Worm (Caenorhabditis elegans) whole organism, young adult: ENCODE measurements around the gene wdr-46.

Experiments used
- C17E4.6 ChIP-seq: fragments of 200-800 bp; sonication (Bioruptor generic); IDR thresholded peaks from 2 replicates; pipeline ENCODE4 v1.3.6; 2022; ENCODE audit warnings: missing genetic modification reagents, missing genetic modification characterization, missing compliant biosample characterization
- F10E7.11 ChIP-seq: sonication (generic microtip); optimal IDR thresholded peaks from 2 replicates; lab custom pipeline; 2017; ENCODE audit warnings: mild to moderate bottlenecking, missing genetic modification characterization, moderate library complexity, missing compliant biosample characterization
- F33H1.4 ChIP-seq: fragments of 200-800 bp; sonication (Bioruptor generic); IDR thresholded peaks from 2 replicates; pipeline ENCODE4 v1.3.6; 2022; ENCODE audit warnings: missing genetic modification reagents, missing genetic modification characterization, missing compliant biosample characterization
- F55B11.4 ChIP-seq: sonication (generic microtip); optimal IDR thresholded peaks from 2 replicates; lab custom pipeline; 2016; ENCODE audit warnings: missing compliant biosample characterization, missing genetic modification characterization, borderline replicate concordance; ENCODE audit not compliant: insufficient read depth
- F57C9.4 ChIP-seq: sonication (generic microtip); optimal IDR thresholded peaks from 2 replicates; lab custom pipeline; 2017; ENCODE audit warnings: mild to moderate bottlenecking, missing genetic modification characterization, missing compliant biosample characterization
- K11D2.4 ChIP-seq: fragments of 200-800 bp; sonication (Bioruptor generic); IDR thresholded peaks from 2 replicates; pipeline ENCODE4 v1.3.6; 2022; ENCODE audit warnings: missing genetic modification reagents, missing genetic modification characterization, missing compliant biosample characterization
- Y53G8AR.9 ChIP-seq: fragments of 200-800 bp; sonication (Bioruptor generic); conservative IDR thresholded peaks from 2 replicates; pipeline ENCODE4 v1.3.6; 2022; ENCODE audit warnings: missing genetic modification reagents, missing genetic modification characterization, missing compliant biosample characterization
- Y67H2A.10 ChIP-seq: fragments of 200-800 bp; sonication (Bioruptor generic); conservative IDR thresholded peaks from 2 replicates; pipeline ENCODE4 v1.3.6; 2022; ENCODE audit warnings: missing genetic modification reagents, missing genetic modification characterization, missing compliant biosample characterization
- ZK185.1 ChIP-seq: sonication (generic microtip); optimal IDR thresholded peaks from 2 replicates; lab custom pipeline; 2016; ENCODE audit warnings: mild to moderate bottlenecking, missing genetic modification characterization, missing compliant biosample characterization; ENCODE audit not compliant: poor library complexity, severe bottlenecking
- aptf-2 ChIP-seq: fragments of 200-800 bp; sonication (Bioruptor generic); conservative IDR thresholded peaks from 2 replicates; pipeline ENCODE4 v1.3.6; 2022; ENCODE audit warnings: missing genetic modification reagents, missing genetic modification characterization, missing compliant biosample characterization
- ccch-3 ChIP-seq: fragments of 200-800 bp; sonication (Bioruptor generic); optimal IDR thresholded peaks from 2 replicates; lab custom pipeline; 2018; ENCODE audit warnings: mild to moderate bottlenecking, missing genetic modification characterization, missing compliant biosample characterization
- cebp-1 ChIP-seq, 2 experiments: fragments of 200-800 bp in 1 of 2; sonication (Bioruptor generic) in 1 of 2; sonication (generic microtip) in 1 of 2; IDR thresholded peaks in 1 of 2; optimal IDR thresholded peaks in 1 of 2; 2 replicates each; pipeline versions ENCODE4 v1.3.6 to Lab custom; 2017 to 2022; ENCODE audit warnings: missing compliant biosample characterization in 2 of 2, missing genetic modification characterization in 2 of 2, mild to moderate bottlenecking in 1 of 2, missing genetic modification reagents in 1 of 2, moderate library complexity in 1 of 2
- cebp-2 ChIP-seq: fragments of 200-800 bp; sonication (Bioruptor generic); IDR thresholded peaks from 2 replicates; pipeline ENCODE4 v1.3.6; 2022; ENCODE audit warnings: missing genetic modification characterization, missing compliant biosample characterization
- ceh-79 ChIP-seq: sonication (generic microtip); optimal IDR thresholded peaks from 2 replicates; lab custom pipeline; 2017; ENCODE audit warnings: mild to moderate bottlenecking, missing genetic modification characterization, missing compliant biosample characterization
- dpl-1 ChIP-seq: fragments of 150-350 bp; optimal IDR thresholded peaks from 2 replicates; lab custom pipeline; 2014; ENCODE audit warnings: missing biosample characterization, missing genetic modification reagents, missing genetic modification characterization
- efl-1 ChIP-seq: fragments of 150-350 bp; optimal IDR thresholded peaks from 2 replicates; lab custom pipeline; 2014; ENCODE audit warnings: missing biosample characterization, missing genetic modification reagents, missing genetic modification characterization
- egl-18 ChIP-seq: fragments of 200-800 bp; sonication (Bioruptor generic); IDR thresholded peaks from 2 replicates; pipeline ENCODE4 v1.3.6; 2022; ENCODE audit warnings: missing genetic modification reagents, missing genetic modification characterization, missing compliant biosample characterization
- egrh-3 ChIP-seq: fragments of 200-800 bp; sonication (Bioruptor generic); IDR thresholded peaks from 2 replicates; pipeline ENCODE4 v1.3.6; 2022; ENCODE audit warnings: missing genetic modification reagents, missing genetic modification characterization, missing compliant biosample characterization
- ekl-4 ChIP-seq: fragments of 200-800 bp; sonication (Bioruptor generic); IDR thresholded peaks from 2 replicates; pipeline ENCODE4 v1.3.6; 2022; ENCODE audit warnings: missing genetic modification reagents, missing genetic modification characterization, missing compliant biosample characterization
- hlh-26 ChIP-seq: fragments of 200-800 bp; sonication (Bioruptor generic); conservative IDR thresholded peaks from 2 replicates; pipeline ENCODE4 v1.3.6; 2022; ENCODE audit warnings: missing genetic modification reagents, missing genetic modification characterization, missing compliant biosample characterization
- hmg-20 ChIP-seq: fragments of 200-800 bp; sonication (Bioruptor generic); IDR thresholded peaks from 2 replicates; pipeline ENCODE4 v1.3.6; 2022; ENCODE audit warnings: missing genetic modification reagents, missing genetic modification characterization, missing compliant biosample characterization
- hsf-1 ChIP-seq: fragments of 200-800 bp; sonication (Bioruptor generic); IDR thresholded peaks from 2 replicates; pipeline ENCODE4 v1.3.6; 2022; ENCODE audit warnings: missing genetic modification reagents, missing genetic modification characterization, missing compliant biosample characterization
- lag-1 ChIP-seq: fragments of 200-800 bp; sonication (Bioruptor generic); IDR thresholded peaks from 2 replicates; pipeline ENCODE4 v1.3.6; 2022; ENCODE audit warnings: missing genetic modification reagents, missing genetic modification characterization, missing compliant biosample characterization
- let-526 ChIP-seq: fragments of 200-800 bp; sonication (Bioruptor generic); IDR thresholded peaks from 2 replicates; pipeline ENCODE4 v1.3.6; 2022; ENCODE audit warnings: missing genetic modification reagents, missing genetic modification characterization, missing compliant biosample characterization
- lin-26 ChIP-seq: fragments of 200-800 bp; sonication (Bioruptor generic); IDR thresholded peaks from 2 replicates; pipeline ENCODE4 v1.3.6; 2022; ENCODE audit warnings: missing genetic modification reagents, missing genetic modification characterization, missing compliant biosample characterization
- lin-40 ChIP-seq: sonication (generic microtip); optimal IDR thresholded peaks from 2 replicates; lab custom pipeline; 2016; ENCODE audit warnings: missing genetic modification characterization, mild to moderate bottlenecking, missing compliant biosample characterization, missing genotype, missing genetic modification reagents
- lsy-27 ChIP-seq: sonication (generic microtip); optimal IDR thresholded peaks from 2 replicates; lab custom pipeline; 2017; ENCODE audit warnings: missing genetic modification characterization, mild to moderate bottlenecking, missing compliant biosample characterization, antibody characterized with exemption, missing genotype, borderline replicate concordance; ENCODE audit not compliant: insufficient read depth
- madf-10 ChIP-seq: sonication (generic microtip); optimal IDR thresholded peaks from 2 replicates; lab custom pipeline; 2016; ENCODE audit warnings: mild to moderate bottlenecking, missing genetic modification characterization, missing compliant biosample characterization
- madf-3 ChIP-seq: fragments of 200-800 bp; sonication (Bioruptor generic); IDR thresholded peaks from 2 replicates; pipeline ENCODE4 v1.3.6; 2022; ENCODE audit warnings: missing genetic modification reagents, missing genetic modification characterization, missing compliant biosample characterization
- mel-28 ChIP-seq: sonication (generic microtip); optimal IDR thresholded peaks from 2 replicates; lab custom pipeline; 2016; ENCODE audit warnings: borderline replicate concordance, mild to moderate bottlenecking, missing genetic modification characterization, missing compliant biosample characterization
- pha-4 ChIP-seq: fragments of 150-350 bp; sonication (generic microtip); optimal IDR thresholded peaks from 2 replicates; lab custom pipeline; 2014; ENCODE audit warnings: missing biosample characterization, missing genetic modification reagents, missing genetic modification characterization
- repo-1 ChIP-seq: sonication (generic microtip); optimal IDR thresholded peaks from 2 replicates; lab custom pipeline; 2017; ENCODE audit warnings: mild to moderate bottlenecking, missing genetic modification characterization, missing compliant biosample characterization
- rpc-1 ChIP-seq, 2 experiments: fragments of 150-350 bp in 1 of 2; sonication (generic microtip) in 1 of 2; optimal IDR thresholded peaks; 2 replicates each; lab custom pipeline; 2014 to 2018; ENCODE audit warnings: missing biosample characterization in 1 of 2, missing genetic modification characterization in 1 of 2, missing genetic modification reagents in 1 of 2, missing genotype in 1 of 2
- sdz-38 ChIP-seq: sonication (generic microtip); optimal IDR thresholded peaks from 2 replicates; lab custom pipeline; 2016; ENCODE audit warnings: missing genotype, missing genetic modification characterization, missing compliant biosample characterization
- snpc-1.1 ChIP-seq: sonication (generic microtip); optimal IDR thresholded peaks from 2 replicates; lab custom pipeline; 2017; ENCODE audit warnings: missing genetic modification characterization, mild to moderate bottlenecking, missing compliant biosample characterization, antibody characterized with exemption, moderate library complexity, missing genotype, missing genetic modification reagents; ENCODE audit not compliant: insufficient read depth
- snpc-4 ChIP-seq, 5 experiments: fragments of 150-350 bp in 1 of 5; sonication (generic microtip) in 4 of 5; optimal IDR thresholded peaks; 2 replicates each; lab custom pipeline; 2014 to 2018; ENCODE audit warnings: missing genetic modification characterization in 5 of 5, missing biosample characterization in 3 of 5, antibody characterized with exemption in 2 of 5, mild to moderate bottlenecking in 2 of 5, missing compliant biosample characterization in 2 of 5, missing genotype in 2 of 5, moderate library complexity in 2 of 5, missing genetic modification reagents in 1 of 5
- tbp1 ChIP-seq: fragments of 200-800 bp; sonication (Bioruptor generic); optimal IDR thresholded peaks from 2 replicates; lab custom pipeline; 2018; ENCODE audit warnings: mild to moderate bottlenecking, missing genetic modification characterization, missing compliant biosample characterization
- tbx-9 ChIP-seq: sonication (generic microtip); optimal IDR thresholded peaks from 2 replicates; lab custom pipeline; 2016; ENCODE audit warnings: borderline replicate concordance, missing genetic modification characterization, inconsistent platforms, missing compliant biosample characterization
- tlf-1 ChIP-seq: fragments of 200-800 bp; sonication (Bioruptor generic); optimal IDR thresholded peaks from 2 replicates; lab custom pipeline; 2018; ENCODE audit warnings: mild to moderate bottlenecking, missing genetic modification characterization, missing compliant biosample characterization
- zfh-2 ChIP-seq: fragments of 200-800 bp; sonication (Bioruptor generic); conservative IDR thresholded peaks from 2 replicates; pipeline ENCODE4 v1.3.6; 2022; ENCODE audit warnings: missing genetic modification reagents, missing genetic modification characterization, missing compliant biosample characterization
- ztf-3 ChIP-seq: fragments of 200-800 bp; sonication (Bioruptor generic); optimal IDR thresholded peaks from 2 replicates; lab custom pipeline; 2018; ENCODE audit warnings: mild to moderate bottlenecking, missing genetic modification characterization, missing compliant biosample characterization

Gene wdr-46

DNA sequence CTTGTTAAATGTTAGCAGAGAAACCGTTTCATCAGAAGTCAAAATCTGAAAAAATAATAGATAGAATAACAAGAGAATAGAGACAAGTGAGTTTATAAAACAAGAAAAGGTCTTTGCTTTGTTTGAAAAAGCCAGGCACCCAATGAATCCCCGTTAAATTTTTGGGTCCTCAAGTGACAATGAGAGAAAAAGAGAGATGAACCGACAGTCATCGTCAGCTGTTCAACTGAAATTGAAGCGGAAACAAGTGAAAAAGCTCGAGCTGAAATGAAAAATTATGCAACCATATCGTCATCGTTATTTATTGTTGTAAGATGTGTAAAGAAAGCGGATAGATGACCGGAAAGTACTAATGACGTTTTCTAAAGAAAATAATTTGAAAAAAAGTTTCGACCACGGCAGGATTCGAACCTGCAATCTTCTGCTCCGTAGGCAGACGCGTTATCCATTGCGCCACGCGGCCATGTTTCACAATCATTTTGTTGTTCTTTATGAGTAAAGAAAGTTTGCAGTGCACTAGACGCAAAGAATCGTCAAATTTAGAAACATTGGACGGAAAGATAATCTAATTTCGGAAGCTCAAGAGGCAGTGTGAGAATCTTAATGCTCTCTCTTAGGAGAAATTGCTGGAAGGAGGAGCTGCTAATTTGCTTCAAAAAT is 45.6 kb downstream of the wdr-46 start, which contains the start of gene F08G5.3 (continued):
- TF ChIP-seq snpc-1.1 (tag; lab: Kevin White, UChicago) (peak; percentile 78), hsf-1 (GFP tag; lab: Robert Waterston, UW) (peak; percentile 57; the same call in 1 of the 2 replicates), ceh-79 (tag; lab: Kevin White, UChicago) (peak; percentile 27), repo-1 (tag; lab: Kevin White, UChicago) (peak; percentile 24), tbp1 (GFP tag; lab: Kevin White, UChicago) (peak; percentile 94), K11D2.4 (no peak), F57C9.4 (tag; lab: Kevin White, UChicago) (no peak), hlh-26 (GFP tag; lab: Robert Waterston, UW) (no peak), lin-26 (peak; percentile 91), cebp-2 (GFP tag; lab: Robert Waterston, UW) (peak; percentile 90; the same call in 1 of the 2 replicates), cebp-1 (GFP tag; IDR thresholded peaks at IDR 0.05; lab: Robert Waterston, UW) (peak; percentile 70), cebp-1 (tag; optimal IDR thresholded peaks at IDR 0.05; lab: Kevin White, UChicago) (peak; percentile 85), C17E4.6 (GFP tag; lab: Robert Waterston, UW) (0 out of 2 replicates have a peak, but pooled peaks have one; percentile 33), lag-1 (GFP tag; lab: Robert Waterston, UW) (no peak), ZK185.1 (peak; percentile 63), mel-28 (tag; lab: Kevin White, UChicago) (no peak), egrh-3 (GFP tag; lab: Robert Waterston, UW) (peak; percentile 49), efl-1 (no peak), F10E7.11 (tag; lab: Kevin White, UChicago) (no peak), ztf-3 (GFP tag; lab: Kevin White, UChicago) (no peak), egl-18 (GFP tag; lab: Robert Waterston, UW) (0 out of 2 replicates have a peak, but pooled peaks have one; percentile 9), lin-40 (tag; lab: Kevin White, UChicago) (peak; percentile 58), Y53G8AR.9 (GFP tag; lab: Robert Waterston, UW) (no peak), pha-4 (tag; lab: Kevin White, UChicago) (no peak), tlf-1 (GFP tag; lab: Kevin White, UChicago) (peak; percentile 48), ccch-3 (GFP tag; lab: Kevin White, UChicago) (no peak), let-526 (GFP tag; lab: Robert Waterston, UW) (no peak), ekl-4 (0 out of 2 replicates have a peak, but pooled peaks have one; percentile 46), zfh-2 (no peak), snpc-4 (GFP tag; optimal IDR thresholded peaks at IDR 0.05; lab: Kevin White, UChicago) (peak; percentile 82), snpc-4 (tag; optimal IDR thresholded peaks at IDR 0.05; lab: Kevin White, UChicago) (peak; percentile 14 to 81 (median 64)), hmg-20 (GFP tag; lab: Robert Waterston, UW) (no peak), madf-10 (peak; percentile 64), F33H1.4 (GFP tag; lab: Robert Waterston, UW) (peak; percentile 52; the same call in 1 of the 2 replicates)

DNA sequence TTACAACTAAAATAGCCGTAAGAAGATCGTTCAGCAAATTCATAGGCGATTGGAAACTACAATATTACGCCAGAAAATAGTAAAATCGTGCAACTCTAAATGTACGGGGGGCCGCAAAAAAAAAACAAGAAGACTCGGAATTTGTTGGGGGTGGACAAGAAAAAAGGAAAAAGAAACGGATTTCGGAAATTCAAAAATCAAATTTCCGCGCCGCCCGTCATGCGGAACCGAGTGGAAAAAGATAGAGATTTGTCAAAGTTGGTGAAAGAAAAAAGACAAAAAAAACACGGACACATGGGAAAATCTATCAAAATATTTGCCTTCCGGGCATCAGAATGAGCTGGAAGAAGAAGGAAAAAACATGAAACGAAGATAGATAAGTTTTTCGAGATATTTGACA is 47.2 kb downstream of the wdr-46 start:
- TF ChIP-seq dpl-1 (GFP tag; lab: Kevin White, UChicago) = no peak
- no peak for TF ChIP-seq madf-3 (GFP tag; lab: Robert Waterston, UW)
- TF ChIP-seq rpc-1 (optimal IDR thresholded peaks at IDR 0.05; lab: Kevin White, UChicago) = no peak
- TF ChIP-seq rpc-1 (tag; optimal IDR thresholded peaks at IDR 0.05; lab: Kevin White, UChicago) = no peak
- TF ChIP-seq Y67H2A.10 = no peak
- TF ChIP-seq cebp-2 (GFP tag; lab: Robert Waterston, UW) = no peak
- TF ChIP-seq F55B11.4 = no peak
- no peak for TF ChIP-seq F57C9.4 (tag; lab: Kevin White, UChicago)
- no peak for TF ChIP-seq lsy-27 (tag; lab: Kevin White, UChicago)
- TF ChIP-seq tbx-9 = no peak
- no peak for TF ChIP-seq aptf-2 (GFP tag; lab: Robert Waterston, UW)
- TF ChIP-seq sdz-38 (tag; lab: Kevin White, UChicago) = no peak
